Worm (Caenorhabditis elegans): ENCODE data around the gene pola-1.

ce11 chrIII:11119176-11119853 is 22.9 kb upstream of the pola-1 start, which contains the start of the genes sup-35 and Y48A6C.4:
- TF ChIP-seq attf-4 (tag; optimal IDR thresholded peaks at IDR 0.05) (no peak), php-3 (GFP tag; IDR thresholded peaks at IDR 0.05) (no peak), daf-12 (tag; optimal IDR thresholded peaks at IDR 0.05) (no peak), fkh-10 (GFP tag; optimal IDR thresholded peaks at IDR 0.05) (peak; percentile 37), ceh-82 (tag; optimal IDR thresholded peaks at IDR 0.05) (no peak), skn-1 (tag; optimal IDR thresholded peaks at IDR 0.05) (no peak), dpl-1 (GFP tag; optimal IDR thresholded peaks at IDR 0.05) (peak; percentile 93)

Data from whole organism, L4 larva.